Worm (Caenorhabditis elegans): ENCODE measurements around the gene str-99.

ce11 chrV:16159594-16159993, 1.3 kb upstream of the str-99 start, which contains the start of gene F10A3.17:
- TF ChIP-seq W03F9.2 (tag; optimal IDR thresholded peaks at IDR 0.05) (no peak), him-1 (tag; optimal IDR thresholded peaks at IDR 0.05) (no peak), dao-5 (tag; optimal IDR thresholded peaks at IDR 0.05) (no peak)

All from whole organism, L4/young adult.